Fruit fly (Drosophila melanogaster) whole organism, prepupa: ENCODE results near the gene CG33939.

Experiments used
- CG11762 ChIP-seq: fragments of 200-800 bp; sonication (Bioruptor generic); optimal IDR thresholded peaks from 3 replicates; lab custom pipeline; 2016; ENCODE audit warnings: missing biosample characterization, missing genetic modification characterization; ENCODE audit not compliant: insufficient read depth
- CG1621 ChIP-seq: fragments of 200-800 bp; sonication (Bioruptor generic); optimal IDR thresholded peaks from 3 replicates; lab custom pipeline; 2018; ENCODE audit warnings: missing biosample characterization, mild to moderate bottlenecking, missing genetic modification characterization
- CG7368 ChIP-seq: fragments of 200-800 bp; sonication (Bioruptor generic); optimal IDR thresholded peaks from 3 replicates; lab custom pipeline; 2016; ENCODE audit warnings: missing biosample characterization, missing genetic modification characterization
- Ets96B ChIP-seq: fragments of 200-800 bp; optimal IDR thresholded peaks from 2 replicates; lab custom pipeline; 2019; ENCODE audit warnings: missing biosample characterization, mild to moderate bottlenecking, missing genetic modification characterization, moderate library complexity
- Gug ChIP-seq: fragments of 200-800 bp; sonication (Bioruptor generic); IDR thresholded peaks from 2 replicates; pipeline ENCODE4 v1.3.6; 2022; ENCODE audit warnings: missing biosample characterization, missing genetic modification characterization
- Hr4 ChIP-seq: fragments of 200-800 bp; sonication (Bioruptor generic); optimal IDR thresholded peaks from 3 replicates; lab custom pipeline; 2016; ENCODE audit warnings: missing biosample characterization, missing genetic modification characterization
- OdsH ChIP-seq: fragments of 200-800 bp; sonication (Bioruptor generic); optimal IDR thresholded peaks from 3 replicates; lab custom pipeline; 2016; ENCODE audit warnings: missing biosample characterization, missing genetic modification characterization
- pdm3 ChIP-seq: fragments of 200-800 bp; sonication (Bioruptor generic); optimal IDR thresholded peaks from 3 replicates; lab custom pipeline; 2016; ENCODE audit warnings: missing biosample characterization, missing genetic modification characterization
- salr ChIP-seq, 2 experiments: fragments of 200-800 bp; sonication (Bioruptor generic); optimal IDR thresholded peaks; 3 replicates each; lab custom pipeline; 2016 to 2018; ENCODE audit warnings: missing biosample characterization in 2 of 2, missing genetic modification characterization in 2 of 2, mild to moderate bottlenecking in 1 of 2
- ss ChIP-seq, 2 experiments: fragments of 200-800 bp; sonication (Bioruptor generic); optimal IDR thresholded peaks; 2 replicates in 1 of 2; 3 replicates in 1 of 2; lab custom pipeline; 2017 to 2018; ENCODE audit warnings: mild to moderate bottlenecking in 2 of 2, missing biosample characterization in 2 of 2, missing genetic modification characterization in 2 of 2, moderate library complexity in 1 of 2

DNA sequence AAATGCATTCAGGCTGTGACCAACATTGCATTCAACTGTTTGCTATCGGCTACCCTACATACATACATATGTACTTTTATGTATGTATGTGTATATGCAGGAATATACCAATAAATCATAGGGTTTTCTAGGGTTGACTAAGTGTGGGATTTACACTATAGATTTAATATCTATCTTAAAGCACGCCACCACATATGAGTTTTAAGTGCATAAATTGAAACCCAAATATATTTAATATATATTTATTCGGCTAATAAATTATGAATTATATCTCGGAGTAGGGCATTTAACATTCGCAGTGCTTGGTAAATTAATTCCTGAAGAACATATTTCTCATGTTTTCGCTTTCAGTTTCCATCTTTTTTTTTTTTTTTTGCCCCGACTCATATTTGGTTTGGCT, 14.8 kb downstream of the CG33939 start:
- peak; percentile 72 for TF ChIP-seq pdm3
- peak; percentile 72 for TF ChIP-seq Ets96B
- TF ChIP-seq CG11762 (GFP tag; lab: Kevin White, UChicago), result peak; percentile 41
- peak; percentile 45 for TF ChIP-seq Hr4 (GFP tag; lab: Kevin White, UChicago)
- peak; percentile 26 to 65 for TF ChIP-seq ss (GFP tag; optimal IDR thresholded peaks at IDR 0.05; lab: Kevin White, UChicago)
- peak; percentile 77 for TF ChIP-seq OdsH (GFP tag; lab: Kevin White, UChicago)
- no peak for TF ChIP-seq Gug (GFP tag; lab: Robert Waterston, UW)
- peak; percentile 8 for TF ChIP-seq CG7368 (GFP tag; lab: Kevin White, UChicago)
- peak; percentile 48 to 61 for TF ChIP-seq salr (GFP tag; optimal IDR thresholded peaks at IDR 0.05; lab: Kevin White, UChicago)
- peak; percentile 58 for TF ChIP-seq CG1621 (tag; lab: Kevin White, UChicago)
